Worm (Caenorhabditis elegans): ENCODE measurements around the gene srbc-31.

DNA sequence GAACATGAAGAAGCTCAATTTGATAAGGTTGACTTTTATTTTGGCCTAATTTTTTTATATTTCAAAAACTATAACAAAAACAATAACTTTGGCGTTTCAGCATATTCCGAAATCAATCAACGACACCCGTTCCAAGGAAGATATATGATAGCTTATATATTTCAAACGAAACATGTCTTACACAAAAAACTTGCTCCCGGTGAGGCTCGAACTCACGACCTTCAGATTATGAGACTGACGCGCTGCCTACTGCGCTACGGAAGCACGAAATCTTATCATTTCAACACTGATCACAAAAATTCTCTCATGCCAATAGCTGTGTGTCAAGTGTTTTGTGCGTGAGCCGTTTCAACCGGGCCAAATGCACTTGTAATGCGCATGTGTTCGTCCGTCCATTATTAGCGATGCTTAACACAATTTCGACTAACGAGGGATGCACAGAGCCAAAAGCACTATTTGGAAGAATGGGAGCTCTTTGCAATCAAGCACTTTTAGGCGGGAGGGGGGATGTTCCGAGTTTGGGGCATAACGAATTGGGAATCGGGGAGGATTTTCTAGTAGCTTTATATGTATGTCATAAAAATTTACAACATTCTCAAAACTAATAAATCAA, 22.2 kb downstream of the srbc-31 start:
- no peak for TF ChIP-seq elt-2 (tag; optimal IDR thresholded peaks at IDR 0.05)
- no peak for TF ChIP-seq ets-4 (tag; optimal IDR thresholded peaks at IDR 0.05)
- TF ChIP-seq ztf-16 (tag; optimal IDR thresholded peaks at IDR 0.05): no peak
- TF ChIP-seq tbx-2 (tag; optimal IDR thresholded peaks at IDR 0.05): no peak
